Fruit fly (Drosophila melanogaster): ENCODE results near the gene CG13896.

Gene CG13896

dm6 chr3L:747716-748328 is 36.2 kb upstream of the CG13896 start:
- TF ChIP-seq Sin3A (optimal IDR thresholded peaks at IDR 0.05) (no peak), ttk (optimal IDR thresholded peaks at IDR 0.05) (no peak), psq (optimal IDR thresholded peaks at IDR 0.05) (no peak), insv (optimal IDR thresholded peaks at IDR 0.05) (no peak), h (optimal IDR thresholded peaks at IDR 0.05) (no peak), Myc (optimal IDR thresholded peaks at IDR 0.05) (no peak)

dm6 chr3L:747008-747407 is 35.4 kb upstream of the CG13896 start:
- TF ChIP-seq ttk (optimal IDR thresholded peaks at IDR 0.05) (no peak), psq (optimal IDR thresholded peaks at IDR 0.05) (no peak), insv (optimal IDR thresholded peaks at IDR 0.05) (no peak), Myc (optimal IDR thresholded peaks at IDR 0.05) (no peak), Sin3A (optimal IDR thresholded peaks at IDR 0.05) (no peak), h (optimal IDR thresholded peaks at IDR 0.05) (no peak)

- no peak for TF ChIP-seq Sin3A (optimal IDR thresholded peaks at IDR 0.05)
- TF ChIP-seq ttk (optimal IDR thresholded peaks at IDR 0.05), result no peak
- TF ChIP-seq h (optimal IDR thresholded peaks at IDR 0.05), result no peak
- no peak for TF ChIP-seq psq (optimal IDR thresholded peaks at IDR 0.05)
- TF ChIP-seq Myc (optimal IDR thresholded peaks at IDR 0.05), result no peak
- TF ChIP-seq insv (optimal IDR thresholded peaks at IDR 0.05), result no peak
These were observed 34.8 kb upstream of the CG13896 start for dm6 chr3L:746345-746932.

dm6 chr3L:745222-745942 is 33.7 kb upstream of the CG13896 start:
- TF ChIP-seq Myc (optimal IDR thresholded peaks at IDR 0.05) (no peak), ttk (optimal IDR thresholded peaks at IDR 0.05) (no peak)

- TF ChIP-seq h (optimal IDR thresholded peaks at IDR 0.05), result no peak
- no peak for TF ChIP-seq insv (optimal IDR thresholded peaks at IDR 0.05)
- no peak for TF ChIP-seq Myc (optimal IDR thresholded peaks at IDR 0.05)
- TF ChIP-seq ttk (optimal IDR thresholded peaks at IDR 0.05), result no peak
- no peak for TF ChIP-seq Sin3A (optimal IDR thresholded peaks at IDR 0.05)
- no peak for TF ChIP-seq psq (optimal IDR thresholded peaks at IDR 0.05)
These were observed 32.7 kb upstream of the CG13896 start for dm6 chr3L:744290-744804.

- TF ChIP-seq h (optimal IDR thresholded peaks at IDR 0.05) (no peak), Sin3A (optimal IDR thresholded peaks at IDR 0.05) (no peak), ttk (optimal IDR thresholded peaks at IDR 0.05) (no peak), insv (optimal IDR thresholded peaks at IDR 0.05) (no peak), psq (optimal IDR thresholded peaks at IDR 0.05) (no peak), Myc (optimal IDR thresholded peaks at IDR 0.05) (no peak)
These were observed 31.5 kb upstream of the CG13896 start for dm6 chr3L:743155-743554.

dm6 chr3L:742389-742951 is 30.8 kb upstream of the CG13896 start:
- TF ChIP-seq insv (optimal IDR thresholded peaks at IDR 0.05), result no peak
- no peak for TF ChIP-seq Sin3A (optimal IDR thresholded peaks at IDR 0.05)
- TF ChIP-seq Myc (optimal IDR thresholded peaks at IDR 0.05), result no peak
- no peak for TF ChIP-seq ttk (optimal IDR thresholded peaks at IDR 0.05)
- TF ChIP-seq psq (optimal IDR thresholded peaks at IDR 0.05), result no peak
- no peak for TF ChIP-seq h (optimal IDR thresholded peaks at IDR 0.05)

dm6 chr3L:741687-742086 is 30.0 kb upstream of the CG13896 start:
- TF ChIP-seq ttk (optimal IDR thresholded peaks at IDR 0.05), result no peak
- TF ChIP-seq Sin3A (optimal IDR thresholded peaks at IDR 0.05), result no peak
- no peak for TF ChIP-seq Myc (optimal IDR thresholded peaks at IDR 0.05)
- no peak for TF ChIP-seq h (optimal IDR thresholded peaks at IDR 0.05)

- TF ChIP-seq ttk (optimal IDR thresholded peaks at IDR 0.05) (no peak), Sin3A (optimal IDR thresholded peaks at IDR 0.05) (no peak), Myc (optimal IDR thresholded peaks at IDR 0.05) (no peak), psq (optimal IDR thresholded peaks at IDR 0.05) (no peak)
These were observed 27.9 kb upstream of the CG13896 start for dm6 chr3L:739357-740130.

- TF ChIP-seq Myc (optimal IDR thresholded peaks at IDR 0.05) (no peak), ttk (optimal IDR thresholded peaks at IDR 0.05) (no peak), h (optimal IDR thresholded peaks at IDR 0.05) (no peak), insv (optimal IDR thresholded peaks at IDR 0.05) (no peak), psq (optimal IDR thresholded peaks at IDR 0.05) (no peak), Sin3A (optimal IDR thresholded peaks at IDR 0.05) (no peak)
These were observed 27.1 kb upstream of the CG13896 start for dm6 chr3L:738523-739356.
